Fruit fly (Drosophila melanogaster): ENCODE results near the gene Taf6.

DNA sequence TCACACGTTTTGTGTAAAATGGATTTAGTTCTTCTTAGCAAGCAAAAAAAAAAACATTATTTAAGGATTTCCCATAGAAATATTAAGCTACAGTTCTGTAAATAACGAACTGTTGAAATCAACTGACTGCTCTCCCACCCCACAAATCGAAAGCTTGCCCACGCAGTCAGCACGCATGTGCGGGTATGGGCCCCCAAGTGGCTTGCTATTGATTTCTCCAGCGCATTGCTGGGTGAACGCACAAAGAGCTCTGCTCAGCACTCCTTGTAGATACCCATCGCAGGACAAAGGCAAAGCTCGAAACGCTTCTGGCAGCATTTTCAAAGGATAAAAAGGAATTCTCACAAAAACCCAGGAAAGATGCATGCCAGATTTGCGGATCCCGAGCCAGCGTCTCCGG is 2.5 kb downstream of the Taf6 start, which contains the start of gene CG9368:
- no peak for TF ChIP-seq CG6276 (GFP tag; optimal IDR thresholded peaks at IDR 0.05)
- TF ChIP-seq fkh (GFP tag; optimal IDR thresholded peaks at IDR 0.05): no peak
- no peak for TF ChIP-seq Sox14 (GFP tag; optimal IDR thresholded peaks at IDR 0.05)
- TF ChIP-seq CG6163 (GFP tag; IDR thresholded peaks at IDR 0.05): no peak
- TF ChIP-seq CG1621 (tag; optimal IDR thresholded peaks at IDR 0.05): no peak
- TF ChIP-seq Lpt (GFP tag; optimal IDR thresholded peaks at IDR 0.05): no peak
- TF ChIP-seq CG8119 (GFP tag; IDR thresholded peaks at IDR 0.05): no peak
- no peak for TF ChIP-seq CG15336 (GFP tag; IDR thresholded peaks at IDR 0.05)
- TF ChIP-seq Sox102F (GFP tag; optimal IDR thresholded peaks at IDR 0.05): no peak
- TF ChIP-seq CG7368 (GFP tag; optimal IDR thresholded peaks at IDR 0.05): no peak
